Fruit fly (Drosophila melanogaster): ENCODE results near the gene CG2061.

CG2061 gene

DNA sequence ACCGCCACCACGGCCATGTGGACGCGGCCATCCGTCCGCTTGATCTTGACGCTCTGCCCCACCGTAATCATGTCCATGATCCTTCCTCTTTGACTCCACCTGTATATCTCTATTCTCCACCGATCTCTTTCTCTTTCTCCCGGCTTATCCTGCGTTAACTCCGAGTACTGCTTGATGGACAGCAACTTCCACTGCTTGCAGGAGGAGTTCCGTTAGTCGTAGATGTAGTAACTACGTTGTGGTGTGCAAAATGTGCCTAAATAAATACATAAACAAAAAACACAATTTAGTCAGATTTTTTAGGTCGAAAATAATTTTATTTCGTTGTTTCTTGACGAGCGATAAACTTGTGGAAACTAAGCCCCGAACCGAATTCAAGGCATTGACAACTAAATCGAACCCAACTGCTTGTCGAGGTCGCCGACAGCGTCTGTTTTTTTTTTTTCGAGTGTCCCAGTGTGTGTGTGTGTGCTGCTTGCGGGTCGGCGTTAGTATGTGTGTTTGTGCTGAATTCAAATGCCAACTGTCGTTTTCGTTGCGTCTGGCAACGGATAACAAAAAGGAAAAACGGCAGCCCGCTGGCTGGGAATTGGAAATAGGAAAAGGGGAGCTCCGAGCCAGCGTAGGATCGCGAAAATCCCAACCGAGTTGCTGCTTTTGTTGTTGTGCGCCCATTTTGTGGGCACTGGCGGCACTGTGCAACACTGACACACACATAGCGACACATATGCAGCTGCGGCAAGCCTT is 43.7 kb downstream of the CG2061 start:
- TF ChIP-seq row (GFP tag; IDR thresholded peaks at IDR 0.05) = no peak
- peak in 1 of 2 experiments; percentile 54 for TF ChIP-seq Dfd (GFP tag; optimal IDR thresholded peaks at IDR 0.05)
- no peak for TF ChIP-seq CG12104 (GFP tag; optimal IDR thresholded peaks at IDR 0.05)
- no peak for TF ChIP-seq vnd (GFP tag; IDR thresholded peaks at IDR 0.05; ENCODE audit: partially characterized antibody)
- TF ChIP-seq CG10267 (tag; optimal IDR thresholded peaks at IDR 0.05) = peak; percentile 41
- peak; percentile 3 for TF ChIP-seq CG30020 (tag; optimal IDR thresholded peaks at IDR 0.05)
- no peak for TF ChIP-seq CG1602 (GFP tag; optimal IDR thresholded peaks at IDR 0.05)
- peak; percentile 93 for TF ChIP-seq CG31365 (tag; optimal IDR thresholded peaks at IDR 0.05)
- TF ChIP-seq MBD-R2 (GFP tag; IDR thresholded peaks at IDR 0.05) = peak; percentile 26; the same call in 1 of the 2 replicates
- TF ChIP-seq Lpt (GFP tag; optimal IDR thresholded peaks at IDR 0.05) = no peak
- no peak for TF ChIP-seq CG17361 (GFP tag; IDR thresholded peaks at IDR 0.05)
- peak; percentile 68 for TF ChIP-seq Med (GFP tag)
- peak; percentile 66 for TF ChIP-seq sens (GFP tag)
- TF ChIP-seq CG30403 (GFP tag; optimal IDR thresholded peaks at IDR 0.05) = no peak
- no peak for TF ChIP-seq CG10543 (GFP tag; optimal IDR thresholded peaks at IDR 0.05)
- TF ChIP-seq chm (GFP tag; IDR thresholded peaks at IDR 0.05) = no peak
- TF ChIP-seq CG1233 (GFP tag; optimal IDR thresholded peaks at IDR 0.05) = no peak
- TF ChIP-seq zf30C (GFP tag; optimal IDR thresholded peaks at IDR 0.05) = no peak
- TF ChIP-seq E2f1 (GFP tag; IDR thresholded peaks at IDR 0.05) = no peak
- TF ChIP-seq CG10959 (GFP tag; IDR thresholded peaks at IDR 0.05) = no peak
- no peak for TF ChIP-seq Xrp1 (GFP tag; IDR thresholded peaks at IDR 0.05)
- no peak for TF ChIP-seq tx (GFP tag; optimal IDR thresholded peaks at IDR 0.05)
- peak; percentile 73 for TF ChIP-seq Myb (GFP tag; optimal IDR thresholded peaks at IDR 0.05)
- no peak for TF ChIP-seq p53 (GFP tag; optimal IDR thresholded peaks at IDR 0.05)
- TF ChIP-seq sens-2 (GFP tag; IDR thresholded peaks at IDR 0.05) = no peak
- no peak for TF ChIP-seq CTCF (GFP tag; optimal IDR thresholded peaks at IDR 0.05)
- TF ChIP-seq dysf (GFP tag; IDR thresholded peaks at IDR 0.05) = 0 out of 3 replicates have a peak, but pooled peaks have one; percentile 11
- TF ChIP-seq CrebB (tag; optimal IDR thresholded peaks at IDR 0.05) = no peak
- TF ChIP-seq CG5953 (GFP tag; IDR thresholded peaks at IDR 0.05) = no peak
- no peak for TF ChIP-seq pho (GFP tag; optimal IDR thresholded peaks at IDR 0.05)
- no peak for TF ChIP-seq CG17612 (GFP tag; IDR thresholded peaks at IDR 0.05)
- TF ChIP-seq sug (tag; optimal IDR thresholded peaks at IDR 0.05) = no peak
- TF ChIP-seq cato (GFP tag; optimal IDR thresholded peaks at IDR 0.05; ENCODE audit: borderline replicate concordance) = no peak
- TF ChIP-seq klu (GFP tag; IDR thresholded peaks at IDR 0.05) = no peak
- peak; percentile 81 for TF ChIP-seq CG32772 (GFP tag; IDR thresholded peaks at IDR 0.05)
- no peak for TF ChIP-seq CG7357 (GFP tag; IDR thresholded peaks at IDR 0.05)
- no peak for TF ChIP-seq bsh (GFP tag; optimal IDR thresholded peaks at IDR 0.05)
- TF ChIP-seq CG8290 (GFP tag; optimal IDR thresholded peaks at IDR 0.05) = peak; percentile 16
- no peak for TF ChIP-seq CG8290 (tag; optimal IDR thresholded peaks at IDR 0.05)
- no peak for TF ChIP-seq TFAM (GFP tag; optimal IDR thresholded peaks at IDR 0.05)
- TF ChIP-seq YL-1 (GFP tag; optimal IDR thresholded peaks at IDR 0.05) = peak; percentile 22
- TF ChIP-seq nau (GFP tag; optimal IDR thresholded peaks at IDR 0.05) = no peak
- TF ChIP-seq pb (GFP tag; optimal IDR thresholded peaks at IDR 0.05) = no peak
- TF ChIP-seq GATAe (GFP tag; conservative IDR thresholded peaks at IDR 0.05) = no peak
- TF ChIP-seq sob (GFP tag; IDR thresholded peaks at IDR 0.05) = no peak
- TF ChIP-seq cwo (GFP tag; optimal IDR thresholded peaks at IDR 0.05) = no peak
- TF ChIP-seq CG13123 (GFP tag; optimal IDR thresholded peaks at IDR 0.05) = no peak
- no peak for TF ChIP-seq CG12219 (GFP tag; optimal IDR thresholded peaks at IDR 0.05)
- TF ChIP-seq nerfin-1 (tag; optimal IDR thresholded peaks at IDR 0.05) = peak; percentile 95
- no peak for TF ChIP-seq run (tag; optimal IDR thresholded peaks at IDR 0.05)
- TF ChIP-seq en (GFP tag; optimal IDR thresholded peaks at IDR 0.05) = no peak
- TF ChIP-seq salm (tag; optimal IDR thresholded peaks at IDR 0.05) = no peak
- no peak for TF ChIP-seq br (optimal IDR thresholded peaks at IDR 0.05)

Data from whole organism, embryonic.